Worm (Caenorhabditis elegans) whole organism, L1 larva: ENCODE results near the gene toca-2.

Source experiments
- C34B4.2 ChIP-seq: sonication (generic microtip); optimal IDR thresholded peaks from 2 replicates; lab custom pipeline; 2017; ENCODE audit warnings: mild to moderate bottlenecking, missing genetic modification characterization, missing compliant biosample characterization
- F16B12.6 ChIP-seq: fragments of 150-350 bp; optimal IDR thresholded peaks from 2 replicates; lab custom pipeline; 2014; ENCODE audit warnings: missing biosample characterization, missing genetic modification characterization
- aly-2 ChIP-seq: fragments of 150-350 bp; optimal IDR thresholded peaks from 2 replicates; lab custom pipeline; 2014; ENCODE audit warnings: missing biosample characterization, missing genetic modification characterization
- blmp-1 ChIP-seq: fragments of 150-350 bp; optimal IDR thresholded peaks from 2 replicates; lab custom pipeline; 2014; ENCODE audit warnings: missing biosample characterization, missing genetic modification characterization
- ceh-82 ChIP-seq, 3 experiments: fragments of 150-350 bp in 1 of 3; sonication (generic microtip) in 2 of 3; optimal IDR thresholded peaks; 2 replicates each; lab custom pipeline; 2014 to 2017; ENCODE audit warnings: missing biosample characterization in 3 of 3, missing genetic modification characterization in 3 of 3
- ceh-88 ChIP-seq: fragments of 200-800 bp; sonication (Bioruptor generic); IDR thresholded peaks from 2 replicates; pipeline ENCODE4 v1.3.6; 2022; ENCODE audit warnings: missing genetic modification characterization, missing compliant biosample characterization
- dsc-1 ChIP-seq: sonication (generic microtip); optimal IDR thresholded peaks from 2 replicates; lab custom pipeline; 2016; ENCODE audit warnings: mild to moderate bottlenecking, missing genetic modification characterization, missing compliant biosample characterization
- efl-1 ChIP-seq, 4 experiments: fragments of 150-350 bp; optimal IDR thresholded peaks in 3 of 4; peaks in 1 of 4; 1 replicate in 1 of 4; 2 replicates in 3 of 4; lab custom pipeline; 2014; ENCODE audit warnings: missing biosample characterization in 2 of 4, missing genetic modification characterization in 2 of 4, missing genetic modification reagents in 2 of 4
- efl-3 ChIP-seq: fragments of 200-800 bp; sonication (Bioruptor generic); optimal IDR thresholded peaks from 2 replicates; lab custom pipeline; 2018; ENCODE audit warnings: mild to moderate bottlenecking, missing genetic modification characterization, missing compliant biosample characterization
- elt-2 ChIP-seq: sonication (generic microtip); optimal IDR thresholded peaks from 2 replicates; lab custom pipeline; 2016; ENCODE audit warnings: missing genetic modification characterization, mild to moderate bottlenecking, inconsistent platforms, missing compliant biosample characterization, missing genetic modification reagents
- elt-3 ChIP-seq, 6 experiments: fragments of 150-350 bp in 1 of 6; sonication (generic microtip); optimal IDR thresholded peaks; 2 replicates each; lab custom pipeline; 2017 to 2018; ENCODE audit warnings: missing biosample characterization in 6 of 6, missing genetic modification characterization in 6 of 6, inconsistent platforms in 1 of 6
- hpl-2 ChIP-seq: fragments of 150-350 bp; optimal IDR thresholded peaks from 2 replicates; lab custom pipeline; 2014; ENCODE audit warnings: missing biosample characterization, missing genetic modification reagents, missing genetic modification characterization
- irx-1 ChIP-seq: sonication (generic microtip); optimal IDR thresholded peaks from 2 replicates; lab custom pipeline; 2016; ENCODE audit warnings: missing genetic modification characterization, missing compliant biosample characterization
- jun-1 ChIP-seq: fragments of 150-350 bp; optimal IDR thresholded peaks from 2 replicates; lab custom pipeline; 2014; ENCODE audit warnings: missing biosample characterization, missing genetic modification reagents, missing genetic modification characterization
- lin-14 ChIP-seq: fragments of 200-800 bp; sonication (Bioruptor generic); optimal IDR thresholded peaks from 2 replicates; lab custom pipeline; 2018; ENCODE audit warnings: mild to moderate bottlenecking, missing genetic modification characterization, moderate library complexity, missing compliant biosample characterization
- lin-15B ChIP-seq: fragments of 150-350 bp; sonication (generic microtip); optimal IDR thresholded peaks from 3 replicates; lab custom pipeline; 2014; ENCODE audit warnings: missing biosample characterization, missing genetic modification characterization
- lin-35 ChIP-seq, 2 experiments: fragments of 150-350 bp; optimal IDR thresholded peaks; 2 replicates each; lab custom pipeline; 2014; ENCODE audit warnings: missing biosample characterization in 2 of 2, missing genetic modification characterization in 2 of 2, missing genetic modification reagents in 2 of 2
- lir-3 ChIP-seq: sonication (generic microtip); optimal IDR thresholded peaks from 2 replicates; lab custom pipeline; 2016; ENCODE audit warnings: mild to moderate bottlenecking, missing genetic modification characterization, moderate library complexity, missing compliant biosample characterization; ENCODE audit not compliant: poor library complexity
- lsy-2 ChIP-seq, 2 experiments: fragments of 150-350 bp; optimal IDR thresholded peaks; 2 replicates each; lab custom pipeline; 2014; ENCODE audit warnings: missing biosample characterization in 2 of 2, missing genetic modification characterization in 2 of 2
- mdl-1 ChIP-seq, 2 experiments: fragments of 150-350 bp; optimal IDR thresholded peaks; 2 replicates each; lab custom pipeline; 2014 to 2017; ENCODE audit warnings: missing biosample characterization in 2 of 2, missing genetic modification characterization in 2 of 2, inconsistent platforms in 1 of 2
- mep-1 ChIP-seq: fragments of 150-350 bp; optimal IDR thresholded peaks from 2 replicates; lab custom pipeline; 2014; ENCODE audit warnings: missing biosample characterization, missing genetic modification characterization
- nhr-12 ChIP-seq: sonication (generic microtip); optimal IDR thresholded peaks from 2 replicates; lab custom pipeline; 2017; ENCODE audit warnings: missing biosample characterization, missing genetic modification characterization
- nhr-19 ChIP-seq: fragments of 200-800 bp; sonication (Bioruptor generic); conservative IDR thresholded peaks from 2 replicates; pipeline ENCODE4 v1.3.6; 2022; ENCODE audit warnings: missing genetic modification characterization, missing compliant biosample characterization
- nhr-20 ChIP-seq: sonication (generic microtip); optimal IDR thresholded peaks from 2 replicates; lab custom pipeline; 2016; ENCODE audit warnings: mild to moderate bottlenecking, missing genetic modification characterization, missing compliant biosample characterization
- nhr-28 ChIP-seq: fragments of 150-350 bp; optimal IDR thresholded peaks from 2 replicates; lab custom pipeline; 2014; ENCODE audit warnings: missing biosample characterization, missing genetic modification characterization
- nhr-76 ChIP-seq: sonication (generic microtip); optimal IDR thresholded peaks from 2 replicates; lab custom pipeline; 2017; ENCODE audit warnings: missing biosample characterization, missing genetic modification characterization
- nhr-77 ChIP-seq: fragments of 150-350 bp; optimal IDR thresholded peaks from 2 replicates; lab custom pipeline; 2014; ENCODE audit warnings: missing biosample characterization, missing genetic modification characterization
- nhr-85 ChIP-seq: sonication (generic microtip); peaks from one replicate; lab custom pipeline; 2016; ENCODE audit warnings: missing genetic modification characterization, inconsistent platforms, missing compliant biosample characterization
- nhr-90 ChIP-seq: sonication (generic microtip); optimal IDR thresholded peaks from 2 replicates; lab custom pipeline; 2016; ENCODE audit warnings: mild to moderate bottlenecking, missing genetic modification characterization, missing compliant biosample characterization; ENCODE audit not compliant: poor library complexity
- pag-3 ChIP-seq: sonication (generic microtip); optimal IDR thresholded peaks from 2 replicates; lab custom pipeline; 2017; ENCODE audit warnings: missing genetic modification characterization, mild to moderate bottlenecking, missing compliant biosample characterization, antibody characterized with exemption, borderline replicate concordance; ENCODE audit not compliant: insufficient read depth
- rnt-1 ChIP-seq: sonication (generic microtip); optimal IDR thresholded peaks from 2 replicates; lab custom pipeline; 2016; ENCODE audit warnings: mild to moderate bottlenecking, missing genetic modification characterization, moderate library complexity, missing compliant biosample characterization
- snu-23 ChIP-seq: sonication (generic microtip); optimal IDR thresholded peaks from 2 replicates; lab custom pipeline; 2016; ENCODE audit warnings: missing genetic modification characterization, missing compliant biosample characterization
- sptf-1 ChIP-seq: fragments of 150-350 bp; optimal IDR thresholded peaks from 2 replicates; lab custom pipeline; 2014; ENCODE audit warnings: missing biosample characterization, missing genetic modification characterization
- sup-37 ChIP-seq: fragments of 200-800 bp; sonication (Bioruptor generic); optimal IDR thresholded peaks from 2 replicates; lab custom pipeline; 2018; ENCODE audit warnings: mild to moderate bottlenecking, missing genetic modification characterization, missing compliant biosample characterization
- swsn-7 ChIP-seq: sonication (generic microtip); optimal IDR thresholded peaks from 2 replicates; lab custom pipeline; 2016; ENCODE audit warnings: missing genetic modification characterization, missing compliant biosample characterization
- tlp-1 ChIP-seq: fragments of 150-350 bp; optimal IDR thresholded peaks from 2 replicates; lab custom pipeline; 2014; ENCODE audit warnings: missing biosample characterization, missing genetic modification characterization
- unc-130 ChIP-seq: fragments of 150-350 bp; optimal IDR thresholded peaks from 2 replicates; lab custom pipeline; 2017; ENCODE audit warnings: missing biosample characterization, missing genetic modification characterization, inconsistent platforms
- unc-62 ChIP-seq: fragments of 150-350 bp; optimal IDR thresholded peaks from 2 replicates; lab custom pipeline; 2014; ENCODE audit warnings: missing biosample characterization, missing genetic modification reagents, missing genetic modification characterization
- unc-86 ChIP-seq: sonication (generic microtip); optimal IDR thresholded peaks from 2 replicates; lab custom pipeline; 2016; ENCODE audit warnings: missing genetic modification characterization, missing compliant biosample characterization
- vab-15 ChIP-seq: sonication (generic microtip); optimal IDR thresholded peaks from 2 replicates; lab custom pipeline; 2017; ENCODE audit warnings: missing genotype, mild to moderate bottlenecking, missing genetic modification characterization, missing compliant biosample characterization
- xbp-1 ChIP-seq: sonication (generic microtip); optimal IDR thresholded peaks from 2 replicates; lab custom pipeline; 2016; ENCODE audit warnings: missing genetic modification characterization, missing compliant biosample characterization
- zag-1 ChIP-seq: fragments of 150-350 bp; optimal IDR thresholded peaks from 2 replicates; lab custom pipeline; 2014; ENCODE audit warnings: missing biosample characterization, missing genetic modification characterization
- zip-4 ChIP-seq: fragments of 200-800 bp; sonication (Bioruptor generic); optimal IDR thresholded peaks from 2 replicates; lab custom pipeline; 2018; ENCODE audit warnings: mild to moderate bottlenecking, missing genetic modification characterization, moderate library complexity, missing compliant biosample characterization
- ztf-11 ChIP-seq, 2 experiments: sonication (generic microtip); optimal IDR thresholded peaks; 2 replicates each; lab custom pipeline; 2016 to 2017; ENCODE audit warnings: missing genetic modification characterization in 2 of 2, missing biosample characterization in 1 of 2, missing compliant biosample characterization in 1 of 2
- ztf-4 ChIP-seq: fragments of 150-350 bp; optimal IDR thresholded peaks from 2 replicates; lab custom pipeline; 2014; ENCODE audit warnings: missing biosample characterization, missing genetic modification characterization

The toca-2 gene

DNA sequence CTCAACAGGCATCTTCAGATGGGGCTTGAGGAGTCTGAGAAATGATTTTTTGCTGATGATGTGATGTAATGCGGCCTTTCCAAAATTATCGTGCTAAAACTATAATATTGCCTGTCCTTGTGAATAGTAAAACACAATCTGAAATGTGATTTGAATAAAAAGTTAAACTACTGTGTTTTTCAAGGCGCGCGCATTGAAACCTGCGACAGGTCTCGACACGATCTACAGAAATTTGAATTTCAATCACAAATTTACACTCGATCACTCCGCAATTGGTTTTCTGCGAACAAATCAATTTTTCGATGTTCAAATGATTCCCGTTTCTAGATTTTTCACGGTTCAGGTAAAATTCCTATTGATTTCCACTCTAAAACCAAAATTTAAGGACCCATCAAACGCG lies at the start of gene toca-2:
TSS of gene toca-2 (plus strand) at position 208 of the 400 bp plus-strand sequence.
- TF ChIP-seq pag-3 (tag; lab: Kevin White, UChicago) = no peak
- no peak for TF ChIP-seq efl-1 (optimal IDR thresholded peaks at IDR 0.05; lab: Kevin White, UChicago)
- TF ChIP-seq efl-1 (GFP tag; optimal IDR thresholded peaks at IDR 0.05 in 1 of 2; lab: Kevin White, UChicago) = no peak
- TF ChIP-seq irx-1 = no peak
- no peak for TF ChIP-seq nhr-85 (tag; lab: Kevin White, UChicago)
- TF ChIP-seq aly-2 = no peak

DNA sequence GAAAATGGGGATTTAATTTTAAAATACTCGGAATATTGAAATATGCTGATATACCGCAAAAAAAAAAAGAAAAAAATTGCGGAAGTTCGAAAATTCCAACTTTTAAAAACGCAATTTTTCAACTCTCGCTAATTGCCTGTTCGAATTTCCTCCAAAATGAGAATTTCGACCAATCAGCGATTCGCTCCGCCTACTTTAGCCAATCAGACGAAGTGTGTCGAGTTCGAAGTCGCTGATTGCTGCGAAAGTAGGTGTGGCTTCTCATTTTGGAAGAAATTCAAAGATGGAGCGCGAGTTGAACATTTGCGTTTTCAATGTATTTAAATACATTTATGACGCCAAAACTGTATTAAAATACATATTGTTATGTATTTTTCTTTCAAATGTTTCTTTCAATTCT lies 47.3 kb upstream of the toca-2 start:
- TF ChIP-seq lin-15B (no peak), efl-1 (optimal IDR thresholded peaks at IDR 0.05; lab: Kevin White, UChicago) (no peak), efl-1 (GFP tag; optimal IDR thresholded peaks at IDR 0.05 in 1 of 2; lab: Kevin White, UChicago) (peak in 1 of 2 experiments; percentile 11), ceh-88 (GFP tag; lab: Robert Waterston, UW) (no peak), sptf-1 (no peak)

DNA sequence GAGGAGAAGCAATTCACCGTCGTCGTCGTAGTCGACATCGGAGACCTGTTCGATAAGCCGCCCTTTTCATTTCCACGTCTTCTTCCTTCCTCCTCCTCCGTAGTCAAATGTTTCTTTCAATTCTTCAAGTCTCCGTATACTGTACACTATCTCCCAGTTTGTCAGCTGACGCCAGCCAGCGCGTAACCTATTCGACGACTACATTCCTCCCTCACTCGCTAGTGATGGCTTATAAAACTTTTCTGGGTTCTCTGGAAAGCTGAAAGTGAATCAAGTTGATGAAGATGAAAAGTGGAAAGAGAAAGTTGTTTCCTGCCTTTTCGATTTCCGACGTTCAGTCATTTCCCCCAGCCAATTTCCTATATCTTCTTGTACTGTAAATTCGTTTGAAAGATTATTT lies 46.6 kb upstream of the toca-2 start:
- TF ChIP-seq efl-1 (optimal IDR thresholded peaks at IDR 0.05; lab: Kevin White, UChicago) (no peak), efl-1 (GFP tag; optimal IDR thresholded peaks at IDR 0.05 in 1 of 2; lab: Kevin White, UChicago) (peak in 1 of 2 experiments; percentile 21), snu-23 (GFP tag; lab: Kevin White, UChicago) (peak; percentile 32), zag-1 (tag; lab: Kevin White, UChicago) (no peak), elt-3 (tag; optimal IDR thresholded peaks at IDR 0.05; lab: Kevin White, UChicago) (peak in 1 of 6 experiments; percentile 17), lsy-2 (tag; optimal IDR thresholded peaks at IDR 0.05; lab: Kevin White, UChicago) (peak in 1 of 2 experiments; percentile 30), elt-2 (tag; lab: Kevin White, UChicago) (no peak), blmp-1 (tag; lab: Kevin White, UChicago) (peak; percentile 98), lin-35 (GFP tag; optimal IDR thresholded peaks at IDR 0.05; lab: Kevin White, UChicago) (peak in 1 of 2 experiments; percentile 31), nhr-90 (tag; lab: Kevin White, UChicago) (peak; percentile 4), nhr-20 (tag; lab: Kevin White, UChicago) (peak; percentile 39)

DNA sequence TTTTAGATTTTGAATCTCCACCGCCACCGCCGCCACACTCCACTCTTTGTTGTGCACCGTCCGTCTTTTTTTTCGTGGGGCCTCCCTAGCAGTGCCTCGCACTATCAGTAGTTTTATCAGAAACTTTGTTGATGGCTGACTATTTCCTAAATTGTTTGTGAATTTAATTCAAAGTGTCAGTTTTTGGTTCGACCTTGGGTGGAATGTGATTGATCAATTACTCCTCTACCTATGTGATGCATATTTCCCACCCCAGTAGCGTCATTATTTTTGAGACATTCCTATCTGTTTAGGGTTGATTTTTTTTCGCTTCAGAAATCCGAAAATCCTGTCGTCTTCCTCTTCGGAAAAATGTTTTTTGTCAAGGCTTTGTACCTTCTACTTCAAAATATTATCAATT lies 45.0 kb upstream of the toca-2 start:
- TF ChIP-seq nhr-20 (tag; lab: Kevin White, UChicago) (peak; percentile 14), blmp-1 (tag; lab: Kevin White, UChicago) (peak; percentile 49), ceh-82 (tag; optimal IDR thresholded peaks at IDR 0.05; lab: Kevin White, UChicago) (no peak), pag-3 (tag; lab: Kevin White, UChicago) (no peak), unc-62 (GFP tag; lab: Kevin White, UChicago) (no peak), lin-35 (GFP tag; optimal IDR thresholded peaks at IDR 0.05; lab: Kevin White, UChicago) (peak in 1 of 2 experiments; percentile 35), sup-37 (GFP tag; lab: Kevin White, UChicago) (no peak), mdl-1 (tag; optimal IDR thresholded peaks at IDR 0.05; lab: Kevin White, UChicago) (no peak), swsn-7 (tag; lab: Kevin White, UChicago) (no peak), unc-86 (tag; lab: Kevin White, UChicago) (no peak), tlp-1 (tag; lab: Kevin White, UChicago) (no peak), lir-3 (no peak), rnt-1 (tag; lab: Kevin White, UChicago) (no peak), nhr-28 (tag; lab: Kevin White, UChicago) (no peak), lin-14 (GFP tag; lab: Kevin White, UChicago) (peak; percentile 44), nhr-77 (tag; lab: Kevin White, UChicago) (no peak), nhr-76 (tag; lab: Kevin White, UChicago) (no peak), elt-3 (tag; optimal IDR thresholded peaks at IDR 0.05; lab: Kevin White, UChicago) (peak in 2 of 6 experiments; percentile 10 to 20), C34B4.2 (tag; lab: Kevin White, UChicago) (no peak), xbp-1 (tag; lab: Kevin White, UChicago) (no peak), unc-130 (tag; lab: Kevin White, UChicago) (no peak), ztf-4 (tag; lab: Kevin White, UChicago) (no peak), ztf-11 (tag; optimal IDR thresholded peaks at IDR 0.05; lab: Kevin White, UChicago) (no peak), jun-1 (no peak), nhr-19 (no peak), hpl-2 (GFP tag; lab: Kevin White, UChicago) (no peak), mep-1 (tag; lab: Kevin White, UChicago) (peak; percentile 28), vab-15 (tag; lab: Kevin White, UChicago) (peak; percentile 30), nhr-12 (tag; lab: Kevin White, UChicago) (no peak), snu-23 (GFP tag; lab: Kevin White, UChicago) (peak; percentile 44), dsc-1 (tag; lab: Kevin White, UChicago) (no peak), zip-4 (GFP tag; lab: Kevin White, UChicago) (no peak), F16B12.6 (tag; lab: Kevin White, UChicago) (no peak), efl-3 (GFP tag; lab: Kevin White, UChicago) (no peak)
